Fruit fly (Drosophila melanogaster) whole organism, embryonic: ENCODE data around the gene CG10512.

Experiments
- B-H2 ChIP-seq: fragments of 200-800 bp; sonication (Bioruptor generic); optimal IDR thresholded peaks from 2 replicates; lab custom pipeline; 2018; ENCODE audit warnings: missing biosample characterization, mild to moderate bottlenecking, missing genetic modification characterization
- CG10321 ChIP-seq: fragments of 200-800 bp; sonication (Bioruptor generic); IDR thresholded peaks from 2 replicates; pipeline ENCODE4 v1.3.6; 2022; ENCODE audit warnings: missing biosample characterization, missing genetic modification characterization
- CG10543 ChIP-seq: fragments of 200-800 bp; sonication (Bioruptor generic); optimal IDR thresholded peaks from 3 replicates; lab custom pipeline; 2017; ENCODE audit warnings: missing biosample characterization, mild to moderate bottlenecking, missing genetic modification characterization, moderate library complexity
- CG10565 ChIP-seq: fragments of 200-800 bp; sonication (Bioruptor generic); optimal IDR thresholded peaks from 3 replicates; lab custom pipeline; 2016; ENCODE audit warnings: missing biosample characterization, mild to moderate bottlenecking, missing genetic modification characterization
- CG10654 ChIP-seq: fragments of 200-800 bp; sonication (Bioruptor generic); optimal IDR thresholded peaks from 2 replicates; lab custom pipeline; 2016; ENCODE audit warnings: missing biosample characterization, missing genetic modification characterization
- CG11247 ChIP-seq: fragments of 200-800 bp; sonication (Bioruptor generic); IDR thresholded peaks from 2 replicates; pipeline ENCODE4 v1.3.6; 2022; ENCODE audit warnings: missing biosample characterization, missing genetic modification characterization
- CG11560 ChIP-seq: fragments of 200-800 bp; sonication (Bioruptor generic); IDR thresholded peaks from 3 replicates; pipeline ENCODE4 v1.3.6; 2022; ENCODE audit warnings: missing biosample characterization, missing genetic modification characterization
- CG12219 ChIP-seq: fragments of 200-800 bp; sonication (Bioruptor generic); optimal IDR thresholded peaks from 3 replicates; lab custom pipeline; 2018; ENCODE audit warnings: missing biosample characterization, mild to moderate bottlenecking, missing genetic modification characterization
- CG12236 ChIP-seq: fragments of 200-800 bp; sonication (Bioruptor generic); optimal IDR thresholded peaks from 2 replicates; lab custom pipeline; 2016; ENCODE audit warnings: missing biosample characterization, missing genetic modification characterization
- CG14710 ChIP-seq: fragments of 200-800 bp; sonication (Bioruptor generic); optimal IDR thresholded peaks from 3 replicates; lab custom pipeline; 2019; ENCODE audit warnings: missing biosample characterization, mild to moderate bottlenecking, missing genetic modification characterization, moderate library complexity
- CG15696 ChIP-seq: fragments of 200-800 bp; sonication (Bioruptor generic); optimal IDR thresholded peaks from 2 replicates; lab custom pipeline; 2019; ENCODE audit warnings: missing biosample characterization, mild to moderate bottlenecking, missing genetic modification characterization, moderate library complexity
- CG16779 ChIP-seq: fragments of 200-800 bp; sonication (Bioruptor generic); IDR thresholded peaks from 2 replicates; pipeline ENCODE4 v1.3.6; 2022; ENCODE audit warnings: missing biosample characterization, missing genetic modification characterization
- CG2120 ChIP-seq: fragments of 200-800 bp; sonication (Bioruptor generic); optimal IDR thresholded peaks from 3 replicates; lab custom pipeline; 2016; ENCODE audit warnings: missing biosample characterization, missing genetic modification characterization
- CG2199 ChIP-seq: fragments of 200-800 bp; sonication (Bioruptor generic); IDR thresholded peaks from 3 replicates; pipeline ENCODE4 v1.3.6; 2022; ENCODE audit warnings: missing biosample characterization, missing genetic modification characterization
- CG30020 ChIP-seq: fragments of 200-800 bp; optimal IDR thresholded peaks from 2 replicates; lab custom pipeline; 2019; ENCODE audit warnings: missing biosample characterization, mild to moderate bottlenecking, missing genetic modification characterization, moderate library complexity
- CG31224 ChIP-seq: fragments of 200-800 bp; sonication (Bioruptor generic); IDR thresholded peaks from 2 replicates; pipeline ENCODE4 v1.3.6; 2022; ENCODE audit warnings: missing biosample characterization, missing genetic modification characterization
- CG31441 ChIP-seq: fragments of 200-800 bp; sonication (Bioruptor generic); IDR thresholded peaks from 2 replicates; pipeline ENCODE4 v1.3.6; 2022; ENCODE audit warnings: missing biosample characterization, missing genetic modification characterization
- CG4360 ChIP-seq: fragments of 200-800 bp; sonication (Bioruptor generic); IDR thresholded peaks from 2 replicates; pipeline ENCODE4 v1.3.6; 2022; ENCODE audit warnings: missing biosample characterization, missing genetic modification characterization
- CG4404 ChIP-seq: fragments of 200-800 bp; sonication (Bioruptor generic); IDR thresholded peaks from 2 replicates; pipeline ENCODE4 v1.3.6; 2022; ENCODE audit warnings: missing biosample characterization, missing genetic modification characterization
- CG7928 ChIP-seq: fragments of 200-800 bp; sonication (Bioruptor generic); optimal IDR thresholded peaks from 2 replicates; lab custom pipeline; 2017; ENCODE audit warnings: missing biosample characterization, mild to moderate bottlenecking, missing genetic modification characterization
- CG8281 ChIP-seq: fragments of 200-800 bp; sonication (Bioruptor generic); optimal IDR thresholded peaks from 2 replicates; lab custom pipeline; 2018; ENCODE audit warnings: missing biosample characterization, mild to moderate bottlenecking, missing genetic modification characterization, moderate library complexity
- CG9437 ChIP-seq: fragments of 200-800 bp; sonication (Bioruptor generic); optimal IDR thresholded peaks from 2 replicates; lab custom pipeline; 2018; ENCODE audit warnings: missing biosample characterization, mild to moderate bottlenecking, missing genetic modification characterization
- CG9876 ChIP-seq: fragments of 200-800 bp; sonication (Bioruptor generic); optimal IDR thresholded peaks from 2 replicates; lab custom pipeline; 2016; ENCODE audit warnings: missing biosample characterization, missing genetic modification characterization
- CG9932 ChIP-seq: fragments of 200-800 bp; sonication (Bioruptor generic); IDR thresholded peaks from 2 replicates; pipeline ENCODE4 v1.3.6; 2022; ENCODE audit warnings: missing biosample characterization, missing genetic modification characterization
- CTCF ChIP-seq: fragments of 200-800 bp; sonication (Bioruptor generic); optimal IDR thresholded peaks from 2 replicates; lab custom pipeline; 2017; ENCODE audit warnings: missing biosample characterization, mild to moderate bottlenecking, missing genetic modification characterization, moderate library complexity
- CrebB ChIP-seq: fragments of 200-800 bp; sonication (Bioruptor generic); optimal IDR thresholded peaks from 3 replicates; lab custom pipeline; 2018; ENCODE audit warnings: missing biosample characterization, mild to moderate bottlenecking, missing genetic modification characterization
- Dad ChIP-seq: fragments of 200-800 bp; sonication (Bioruptor generic); optimal IDR thresholded peaks from 3 replicates; lab custom pipeline; 2016; ENCODE audit warnings: missing biosample characterization, missing genetic modification characterization
- Deaf1 ChIP-seq: fragments of 200-800 bp; optimal IDR thresholded peaks from 3 replicates; lab custom pipeline; 2019; ENCODE audit warnings: missing biosample characterization, mild to moderate bottlenecking, missing genetic modification characterization, moderate library complexity
- Gug ChIP-seq: fragments of 200-800 bp; sonication (Bioruptor generic); IDR thresholded peaks from 4 replicates; pipeline ENCODE4 v1.3.6; 2022; ENCODE audit warnings: missing biosample characterization, missing genetic modification characterization
- HmgZ ChIP-seq: fragments of 200-800 bp; sonication (Bioruptor generic); optimal IDR thresholded peaks from 2 replicates; lab custom pipeline; 2018; ENCODE audit warnings: missing biosample characterization, mild to moderate bottlenecking, missing genetic modification characterization
- Jarid2 ChIP-seq: fragments of 200-800 bp; sonication (Bioruptor generic); optimal IDR thresholded peaks from 3 replicates; lab custom pipeline; 2017; ENCODE audit warnings: mild to moderate bottlenecking, missing biosample characterization, missing genetic modification reagents, missing genetic modification characterization
- Taf1 ChIP-seq: fragments of 200-800 bp; sonication (Bioruptor generic); IDR thresholded peaks from 2 replicates; pipeline ENCODE4 v1.3.6; 2022; ENCODE audit warnings: missing biosample characterization, missing genetic modification characterization
- Xbp1 ChIP-seq: fragments of 200-800 bp; sonication (Bioruptor generic); optimal IDR thresholded peaks from 3 replicates; lab custom pipeline; 2016; ENCODE audit warnings: missing biosample characterization, mild to moderate bottlenecking, missing genetic modification characterization
- bbx ChIP-seq: fragments of 200-800 bp; sonication (Bioruptor generic); IDR thresholded peaks from 2 replicates; pipeline ENCODE4 v1.3.6; 2022; ENCODE audit warnings: missing biosample characterization, missing genetic modification characterization; ENCODE audit not compliant: partially characterized antibody
- dpn ChIP-seq, 2 experiments: fragments of 200-800 bp; sonication (Bioruptor generic); optimal IDR thresholded peaks; 3 replicates each; lab custom pipeline; 2016; ENCODE audit warnings: missing biosample characterization in 2 of 2, missing genetic modification characterization in 2 of 2
- en ChIP-seq: fragments of 200-800 bp; sonication (Bioruptor generic); optimal IDR thresholded peaks from 2 replicates; lab custom pipeline; 2016; ENCODE audit warnings: missing biosample characterization, missing genetic modification characterization
- fd96Cb ChIP-seq: fragments of 200-800 bp; sonication (Bioruptor generic); optimal IDR thresholded peaks from 2 replicates; lab custom pipeline; 2018; ENCODE audit warnings: missing biosample characterization, mild to moderate bottlenecking, missing genetic modification characterization, moderate library complexity
- ftz-f1 ChIP-seq: fragments of 200-800 bp; sonication (Bioruptor generic); optimal IDR thresholded peaks from 2 replicates; lab custom pipeline; 2016; ENCODE audit warnings: missing biosample characterization, missing genetic modification characterization
- hb ChIP-seq: fragments of 200-800 bp; sonication (Bioruptor generic); IDR thresholded peaks from 3 replicates; pipeline ENCODE4 v1.3.6; 2022; ENCODE audit warnings: missing biosample characterization, missing genetic modification characterization; ENCODE audit not compliant: partially characterized antibody
- hth ChIP-seq: fragments of >200 bp; optimal IDR thresholded peaks from 2 replicates; lab custom pipeline; 2017; ENCODE audit warnings: inconsistent platforms
- knrl ChIP-seq: fragments of 200-800 bp; sonication (Bioruptor generic); IDR thresholded peaks from 3 replicates; pipeline ENCODE4 v1.3.6; 2022; ENCODE audit warnings: missing biosample characterization, missing genetic modification characterization; ENCODE audit not compliant: partially characterized antibody
- lola ChIP-seq, 3 experiments: fragments of >200 bp in 2 of 3; fragments of 200-800 bp in 1 of 3; sonication (Bioruptor generic) in 1 of 3; optimal IDR thresholded peaks; 2 replicates each; lab custom pipeline; 2017 to 2019; ENCODE audit warnings: missing biosample characterization in 3 of 3, missing genetic modification characterization in 3 of 3, mild to moderate bottlenecking in 1 of 3, moderate library complexity in 1 of 3
- mld ChIP-seq: fragments of 200-800 bp; sonication (Bioruptor generic); IDR thresholded peaks from 3 replicates; pipeline ENCODE4 v1.3.6; 2022; ENCODE audit warnings: missing biosample characterization, missing genetic modification characterization; ENCODE audit not compliant: partially characterized antibody
- odd ChIP-seq: fragments of 200-800 bp; sonication (Bioruptor generic); optimal IDR thresholded peaks from 2 replicates; lab custom pipeline; 2017; ENCODE audit warnings: missing biosample characterization, mild to moderate bottlenecking, missing genetic modification characterization
- onecut ChIP-seq: fragments of 200-800 bp; sonication (Bioruptor generic); IDR thresholded peaks from 2 replicates; pipeline ENCODE4 v1.3.6; 2022; ENCODE audit warnings: missing biosample characterization, missing genetic modification characterization
- prd ChIP-seq, 3 experiments: fragments of >200 bp in 2 of 3; fragments of 200-800 bp in 1 of 3; sonication (Bioruptor generic) in 1 of 3; optimal IDR thresholded peaks in 2 of 3; IDR thresholded peaks in 1 of 3; 2 replicates in 2 of 3; 3 replicates in 1 of 3; pipeline versions ENCODE4 v1.3.6 to Lab custom; 2017 to 2022; ENCODE audit warnings: missing biosample characterization in 1 of 3, missing genetic modification characterization in 1 of 3
- sens-2 ChIP-seq: fragments of 200-800 bp; sonication (Bioruptor generic); IDR thresholded peaks from 2 replicates; pipeline ENCODE4 v1.3.6; 2022; ENCODE audit warnings: missing biosample characterization, missing genetic modification characterization
- sob ChIP-seq: fragments of 200-800 bp; sonication (Bioruptor generic); IDR thresholded peaks from 2 replicates; pipeline ENCODE4 v1.3.6; 2022; ENCODE audit warnings: missing biosample characterization, missing genetic modification characterization
- tap ChIP-seq: fragments of 200-800 bp; optimal IDR thresholded peaks from 3 replicates; lab custom pipeline; 2019; ENCODE audit warnings: missing biosample characterization, mild to moderate bottlenecking, missing genetic modification characterization, moderate library complexity
- ttk ChIP-seq: fragments of 200-800 bp; sonication (Bioruptor generic); IDR thresholded peaks from 2 replicates; pipeline ENCODE4 v2.1.2; 2022; ENCODE audit warnings: missing biosample characterization, missing genetic modification characterization

The CG10512 gene

DNA sequence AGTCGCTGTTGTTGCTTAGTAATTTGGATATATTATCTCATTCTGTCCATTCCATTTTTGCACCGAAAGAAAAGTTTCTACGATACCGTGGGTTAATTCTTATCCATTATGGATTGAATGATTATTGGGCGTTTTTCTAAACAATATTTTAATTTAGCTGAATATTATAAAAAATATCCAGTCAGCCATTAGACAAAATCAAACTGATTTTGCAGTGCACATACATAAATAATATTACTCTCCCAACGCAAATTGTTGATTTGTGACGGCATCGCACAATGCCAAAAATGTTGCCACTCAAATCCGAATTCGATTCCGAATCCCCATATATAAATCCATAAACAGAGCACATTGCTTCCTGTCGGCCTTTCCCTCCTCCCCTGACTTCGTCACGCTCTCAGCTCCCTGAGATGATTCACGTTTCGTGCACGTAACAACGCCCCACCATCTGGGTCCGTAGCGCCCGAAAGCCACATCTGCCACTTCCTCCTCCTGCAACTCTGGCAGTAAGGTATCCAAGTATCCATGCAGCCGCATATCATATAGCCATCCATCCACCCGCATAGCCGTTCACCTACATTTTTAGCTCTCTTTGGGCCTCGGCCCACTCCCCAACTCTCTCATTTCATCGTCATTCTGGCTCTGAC lies 25.7 kb upstream of the CG10512 start (continued):
- TF ChIP-seq Jarid2 = peak; percentile 16
- peak; percentile 80 for TF ChIP-seq sob (GFP tag; lab: Robert Waterston, UW)
- TF ChIP-seq CG9437 (GFP tag; lab: Kevin White, UChicago) = no peak
- TF ChIP-seq bbx (GFP tag; lab: Robert Waterston, UW) = no peak
- TF ChIP-seq en (GFP tag; lab: Kevin White, UChicago) = no peak
- peak; percentile 49 for TF ChIP-seq CG12219 (GFP tag; lab: Kevin White, UChicago)
- TF ChIP-seq Deaf1 (tag; lab: Kevin White, UChicago) = peak; percentile 34
- TF ChIP-seq hb = no peak
- TF ChIP-seq CG12236 (GFP tag; lab: Kevin White, UChicago) = peak; percentile 23
- TF ChIP-seq ftz-f1 = no peak
- TF ChIP-seq CG9932 (GFP tag; lab: Robert Waterston, UW) = peak; percentile 88
- TF ChIP-seq HmgZ (tag; lab: Kevin White, UChicago) = peak; percentile 64
- no peak for TF ChIP-seq CG31441 (GFP tag; lab: Robert Waterston, UW)
- TF ChIP-seq CG31224 (GFP tag; lab: Robert Waterston, UW) = peak; percentile 70
- peak; percentile 68; the same call in 2 of the 3 replicates for TF ChIP-seq CG11560 (tag; lab: Robert Waterston, UW)
- TF ChIP-seq prd (optimal IDR thresholded peaks at IDR 0.05; lab: Kevin White, UChicago) = no peak
- TF ChIP-seq prd (GFP tag; IDR thresholded peaks at IDR 0.05; lab: Robert Waterston, UW) = peak; percentile 81
- peak; percentile 5 for TF ChIP-seq B-H2 (GFP tag; lab: Kevin White, UChicago)
- peak; percentile 40 for TF ChIP-seq CG10654 (GFP tag; lab: Kevin White, UChicago)
- no peak for TF ChIP-seq hth
- TF ChIP-seq CTCF (GFP tag; lab: Kevin White, UChicago) = no peak
- TF ChIP-seq CG7928 (GFP tag; lab: Kevin White, UChicago) = peak; percentile 40
- no peak for TF ChIP-seq lola (GFP tag; optimal IDR thresholded peaks at IDR 0.05; lab: Kevin White, UChicago)
- TF ChIP-seq CG10543 (GFP tag; lab: Kevin White, UChicago) = no peak
- 0 out of 2 replicates have a peak, but pooled peaks have one; percentile 18 for TF ChIP-seq CG4404 (GFP tag; lab: Robert Waterston, UW)
- peak; percentile 3 for TF ChIP-seq odd
- peak; percentile 43 to 71 for TF ChIP-seq dpn (GFP tag; optimal IDR thresholded peaks at IDR 0.05; lab: Kevin White, UChicago)
- no peak for TF ChIP-seq CG10565 (GFP tag; lab: Kevin White, UChicago)
- no peak for TF ChIP-seq knrl (GFP tag; lab: Robert Waterston, UW)
- no peak for TF ChIP-seq CG9876 (GFP tag; lab: Kevin White, UChicago)
- TF ChIP-seq fd96Cb (tag; lab: Kevin White, UChicago) = peak; percentile 5
- TF ChIP-seq onecut = no peak
- no peak for TF ChIP-seq CG14710 (tag; lab: Kevin White, UChicago)
- peak; percentile 41; the same call in 1 of the 2 replicates for TF ChIP-seq CG10321 (GFP tag; lab: Robert Waterston, UW)
- TF ChIP-seq Taf1 (GFP tag; lab: Robert Waterston, UW) = peak; percentile 74
- TF ChIP-seq CG15696 (tag; lab: Kevin White, UChicago) = peak; percentile 11
- peak; percentile 78 for TF ChIP-seq CG11247 (GFP tag; lab: Robert Waterston, UW)
- no peak for TF ChIP-seq CrebB (tag; lab: Kevin White, UChicago)
- peak; percentile 52 for TF ChIP-seq CG8281 (tag; lab: Kevin White, UChicago)
- peak; percentile 49; the same call in 1 of the 2 replicates for TF ChIP-seq ttk (GFP tag; lab: Robert Waterston, UW)
- TF ChIP-seq Gug (GFP tag; lab: Robert Waterston, UW) = peak; percentile 68; the same call in 2 of the 4 replicates
- no peak for TF ChIP-seq tap (tag; lab: Kevin White, UChicago)
- TF ChIP-seq Xbp1 (GFP tag; lab: Kevin White, UChicago) = peak; percentile 66
- TF ChIP-seq mld (GFP tag; lab: Robert Waterston, UW) = no peak
- TF ChIP-seq sens-2 (GFP tag; lab: Robert Waterston, UW) = no peak
- TF ChIP-seq CG16779 (GFP tag; lab: Robert Waterston, UW) = 0 out of 2 replicates have a peak, but pooled peaks have one; percentile 20
- no peak for TF ChIP-seq CG30020 (tag; lab: Kevin White, UChicago)
- no peak for TF ChIP-seq CG2199 (GFP tag; lab: Robert Waterston, UW)
- TF ChIP-seq Dad (GFP tag; lab: Kevin White, UChicago) = peak; percentile 34
- TF ChIP-seq CG4360 = no peak
- peak; percentile 93 for TF ChIP-seq CG2120 (GFP tag; lab: Kevin White, UChicago)
